Worm (Caenorhabditis elegans): Measurements from ENCODE around the gene T06E8.8.

Gene T06E8.8

DNA sequence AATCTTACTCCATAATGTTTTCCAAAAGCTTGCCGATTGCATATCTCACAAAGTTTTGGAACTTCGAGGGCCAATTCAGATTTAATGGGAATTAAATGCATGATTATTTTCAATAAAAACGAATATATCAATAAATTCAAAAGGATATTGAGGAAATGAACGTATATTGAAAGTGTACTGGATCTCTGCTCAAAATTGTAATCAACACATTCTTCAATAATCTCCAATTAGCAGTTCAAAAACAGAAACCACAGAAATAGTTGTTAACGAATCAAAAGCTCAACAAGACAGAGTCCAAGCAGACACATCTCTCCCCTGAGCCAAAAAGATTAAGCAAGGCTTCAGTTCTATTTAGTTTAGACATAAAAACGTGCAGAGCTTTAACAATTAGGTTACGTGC lies 27.0 kb downstream of the T06E8.8 start, which contains the start of gene nhr-192:
nhr-192 (minus strand) TSS at position 101 of the 400 bp plus-strand sequence.
- no peak for TF ChIP-seq mep-1 (tag; optimal IDR thresholded peaks at IDR 0.05)
- TF ChIP-seq ces-1 (GFP tag; optimal IDR thresholded peaks at IDR 0.05): no peak
- TF ChIP-seq lin-32 (GFP tag; optimal IDR thresholded peaks at IDR 0.05): no peak

DNA sequence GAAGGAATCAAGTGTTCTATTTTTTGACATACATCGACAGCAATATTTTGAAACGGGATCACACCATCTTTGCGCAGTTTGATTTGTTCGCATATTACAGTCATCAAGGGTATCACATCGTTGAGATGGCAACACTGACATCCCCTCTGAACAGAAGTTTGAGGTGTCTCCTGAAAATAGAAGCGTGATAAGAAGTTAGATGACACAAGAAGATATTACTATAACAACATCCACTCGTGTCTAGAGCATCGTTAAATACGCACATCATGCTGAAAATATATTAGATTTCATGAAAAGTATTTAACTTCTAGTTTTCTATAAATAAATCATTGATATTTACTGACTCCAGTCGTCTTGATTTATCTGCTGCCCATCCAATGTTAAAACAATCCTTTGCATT lies 29.2 kb downstream of the T06E8.8 start:
- TF ChIP-seq cnd-1 (tag; optimal IDR thresholded peaks at IDR 0.05) (no peak), snpc-4 (tag; optimal IDR thresholded peaks at IDR 0.05) (no peak), ceh-43 (GFP tag; optimal IDR thresholded peaks at IDR 0.05) (no peak), nhr-2 (tag; optimal IDR thresholded peaks at IDR 0.05) (no peak), mls-2 (tag; optimal IDR thresholded peaks at IDR 0.05) (no peak), ztf-11 (tag; optimal IDR thresholded peaks at IDR 0.05) (no peak), mep-1 (tag; optimal IDR thresholded peaks at IDR 0.05) (no peak), elt-1 (tag; optimal IDR thresholded peaks at IDR 0.05; ENCODE audit: borderline replicate concordance, insufficient read depth) (no peak), lin-13 (tag; optimal IDR thresholded peaks at IDR 0.05) (no peak), unc-39 (tag; optimal IDR thresholded peaks at IDR 0.05) (no peak), M03D4.4 (tag; optimal IDR thresholded peaks at IDR 0.05) (no peak), pha-4 (tag; optimal IDR thresholded peaks at IDR 0.05) (no peak), lin-32 (GFP tag; optimal IDR thresholded peaks at IDR 0.05) (no peak), elt-3 (tag; optimal IDR thresholded peaks at IDR 0.05) (no peak), ceh-39 (tag; optimal IDR thresholded peaks at IDR 0.05) (no peak), ces-1 (GFP tag; optimal IDR thresholded peaks at IDR 0.05) (no peak), nhr-237 (tag; optimal IDR thresholded peaks at IDR 0.05) (no peak), nhr-76 (tag; optimal IDR thresholded peaks at IDR 0.05) (no peak), sptf-1 (tag; optimal IDR thresholded peaks at IDR 0.05) (no peak)

DNA sequence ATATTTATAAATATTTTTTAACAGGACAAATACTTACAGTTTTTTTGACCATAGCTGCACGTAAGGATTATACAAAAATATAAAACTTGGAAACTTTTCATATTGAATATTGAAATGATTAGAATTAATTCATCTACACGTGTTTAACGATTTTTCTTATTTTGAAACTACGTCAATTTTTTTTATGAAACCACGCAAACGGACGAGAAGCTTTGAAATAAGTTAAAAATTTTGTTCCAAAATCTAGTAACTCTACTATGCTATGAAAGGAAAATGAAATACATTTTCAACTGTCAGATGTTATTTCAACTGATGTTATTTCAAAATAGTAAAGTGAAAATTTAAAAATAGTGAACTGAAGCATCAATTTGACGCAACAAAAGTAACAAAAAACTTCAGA lies 30.2 kb downstream of the T06E8.8 start, which contains the start of gene F57A8.6:
F57A8.6 (minus strand) TSS at position 101 of the 400 bp plus-strand sequence.
- TF ChIP-seq ceh-83 (GFP tag; optimal IDR thresholded peaks at IDR 0.05): no peak
- no peak for TF ChIP-seq nhr-76 (tag; optimal IDR thresholded peaks at IDR 0.05)

DNA sequence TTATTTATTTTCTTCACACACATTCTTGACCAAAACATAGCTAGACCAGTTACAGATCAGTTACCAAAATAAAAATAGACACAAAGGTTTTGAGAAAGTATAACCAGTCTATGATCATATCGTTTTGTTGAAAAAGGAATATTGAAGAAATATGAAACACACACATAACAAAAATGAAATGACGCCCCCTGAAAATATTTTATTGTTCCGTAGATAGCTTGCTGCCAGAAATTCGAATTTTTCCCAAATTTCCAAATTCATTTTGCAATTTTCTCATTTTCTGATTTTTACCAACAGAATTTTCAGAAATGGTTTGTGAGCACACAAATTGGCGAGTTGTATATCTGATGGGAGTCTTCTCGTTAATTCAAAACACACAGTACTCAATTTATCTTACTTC lies 31.9 kb downstream of the T06E8.8 start, which contains the start of gene F57A8.7:
F57A8.7 (plus strand) TSS at position 301 of the 400 bp plus-strand sequence.
- TF ChIP-seq bed-3 (GFP tag; optimal IDR thresholded peaks at IDR 0.05): no peak
- no peak for TF ChIP-seq ces-1 (GFP tag; optimal IDR thresholded peaks at IDR 0.05)
- TF ChIP-seq nhr-76 (tag; optimal IDR thresholded peaks at IDR 0.05): no peak
- TF ChIP-seq mab-5 (tag; optimal IDR thresholded peaks at IDR 0.05): no peak
- TF ChIP-seq M03D4.4 (tag; optimal IDR thresholded peaks at IDR 0.05): no peak
- TF ChIP-seq unc-39 (tag; optimal IDR thresholded peaks at IDR 0.05): no peak
- no peak for TF ChIP-seq nhr-2 (tag; optimal IDR thresholded peaks at IDR 0.05)
- no peak for TF ChIP-seq ztf-11 (tag; optimal IDR thresholded peaks at IDR 0.05)
- TF ChIP-seq elt-1 (tag; optimal IDR thresholded peaks at IDR 0.05; ENCODE audit: borderline replicate concordance, insufficient read depth): no peak
- no peak for TF ChIP-seq mep-1 (tag; optimal IDR thresholded peaks at IDR 0.05)
- TF ChIP-seq tbx-8 (GFP tag; optimal IDR thresholded peaks at IDR 0.05): no peak
- TF ChIP-seq cnd-1 (tag; optimal IDR thresholded peaks at IDR 0.05): no peak
- TF ChIP-seq lin-32 (GFP tag; optimal IDR thresholded peaks at IDR 0.05): no peak
- TF ChIP-seq unc-62 (GFP tag; optimal IDR thresholded peaks at IDR 0.05): no peak
- TF ChIP-seq sem-2 (GFP tag; optimal IDR thresholded peaks at IDR 0.05): no peak
- no peak for TF ChIP-seq unc-120 (tag; optimal IDR thresholded peaks at IDR 0.05; ENCODE audit: poor library complexity, severe bottlenecking)
- no peak for TF ChIP-seq zip-8 (tag; optimal IDR thresholded peaks at IDR 0.05)
- no peak for TF ChIP-seq blmp-1 (tag; optimal IDR thresholded peaks at IDR 0.05)

DNA sequence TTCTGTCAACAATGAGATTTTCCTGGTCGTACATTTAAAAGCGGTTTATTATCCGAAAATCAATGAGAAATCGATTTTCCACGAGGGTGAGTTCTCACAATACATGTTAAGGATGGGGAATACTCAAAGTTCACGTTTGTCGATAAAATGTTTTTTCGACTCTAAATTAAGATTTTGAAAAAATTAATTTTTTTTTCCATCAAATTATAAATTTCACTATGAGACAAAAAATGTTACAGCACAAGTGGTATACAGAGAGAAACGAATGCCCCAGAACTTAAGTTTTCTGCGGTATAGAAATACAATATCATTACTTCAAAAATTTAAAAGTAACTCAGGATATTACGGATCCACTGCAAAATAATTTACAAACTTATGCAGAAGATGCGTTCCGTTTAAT lies 34.7 kb downstream of the T06E8.8 start, which contains the start of gene R04B5.1:
R04B5.1 (minus strand) TSS at position 101 of the 400 bp plus-strand sequence.
- TF ChIP-seq ztf-11 (tag; optimal IDR thresholded peaks at IDR 0.05) (no peak), ces-1 (GFP tag; optimal IDR thresholded peaks at IDR 0.05) (no peak), unc-39 (tag; optimal IDR thresholded peaks at IDR 0.05) (no peak), ceh-43 (GFP tag; optimal IDR thresholded peaks at IDR 0.05) (no peak), mab-5 (tag; optimal IDR thresholded peaks at IDR 0.05) (no peak), mls-2 (tag; optimal IDR thresholded peaks at IDR 0.05) (no peak), unc-62 (GFP tag; optimal IDR thresholded peaks at IDR 0.05) (no peak)

DNA sequence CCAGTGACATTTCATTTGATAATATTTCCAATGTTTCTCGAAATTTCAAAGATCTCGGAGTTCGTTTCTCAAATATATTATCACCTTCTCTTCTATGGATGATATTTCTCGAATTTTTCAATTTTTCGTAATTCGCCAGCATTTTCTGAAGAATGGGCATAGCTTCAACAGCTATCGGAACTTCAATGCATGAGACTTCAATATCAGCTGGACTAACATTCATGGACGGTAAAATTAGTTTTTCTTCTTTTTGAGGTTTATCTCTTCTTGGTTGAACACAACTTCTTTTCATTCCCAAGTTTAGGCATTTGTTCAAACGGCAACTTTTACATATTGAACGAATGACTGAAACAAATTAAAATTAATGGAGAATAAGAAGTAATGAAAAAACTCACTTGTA lies 37.4 kb downstream of the T06E8.8 start:
- TF ChIP-seq blmp-1 (tag; optimal IDR thresholded peaks at IDR 0.05): no peak
- TF ChIP-seq tbx-8 (GFP tag; optimal IDR thresholded peaks at IDR 0.05): no peak
- TF ChIP-seq hlh-1 (tag; optimal IDR thresholded peaks at IDR 0.05): no peak
- no peak for TF ChIP-seq ztf-11 (tag; optimal IDR thresholded peaks at IDR 0.05)
- no peak for TF ChIP-seq flh-1 (GFP tag; optimal IDR thresholded peaks at IDR 0.05)
- TF ChIP-seq ceh-43 (GFP tag; optimal IDR thresholded peaks at IDR 0.05): no peak
- TF ChIP-seq nhr-2 (tag; optimal IDR thresholded peaks at IDR 0.05): no peak
- no peak for TF ChIP-seq snpc-4 (tag; optimal IDR thresholded peaks at IDR 0.05)

All from whole organism, mixed stage, embryonic.